Worm (Caenorhabditis elegans) whole organism, L4 larva: ENCODE data around the gene sqt-2.

Source experiments
- F49E8.2 ChIP-seq: sonication (generic microtip); optimal IDR thresholded peaks from 2 replicates; lab custom pipeline; 2016; ENCODE audit warnings: missing compliant biosample characterization, mild to moderate bottlenecking, missing genetic modification characterization, borderline replicate concordance
- egl-27 ChIP-seq: sonication (generic microtip); optimal IDR thresholded peaks from 3 replicates; lab custom pipeline; 2017; ENCODE audit warnings: missing biosample characterization, missing genetic modification reagents, missing genetic modification characterization
- lin-29 ChIP-seq: fragments of 200-800 bp; sonication (Bioruptor generic); IDR thresholded peaks from 2 replicates; pipeline ENCODE4 v1.3.6; 2022; ENCODE audit warnings: missing genetic modification reagents, missing genetic modification characterization, missing compliant biosample characterization
- nhr-11 ChIP-seq: fragments of 150-350 bp; optimal IDR thresholded peaks from 2 replicates; lab custom pipeline; 2014; ENCODE audit warnings: missing biosample characterization, missing genetic modification characterization
- nhr-25 ChIP-seq: sonication (generic microtip); optimal IDR thresholded peaks from 2 replicates; lab custom pipeline; 2017; ENCODE audit warnings: missing genetic modification characterization, mild to moderate bottlenecking, missing compliant biosample characterization, antibody characterized with exemption, moderate library complexity, borderline replicate concordance; ENCODE audit not compliant: insufficient read depth
- snpc-4 ChIP-seq: fragments of 150-350 bp; optimal IDR thresholded peaks from 2 replicates; lab custom pipeline; 2014; ENCODE audit warnings: missing biosample characterization, missing genetic modification characterization
- spr-1 ChIP-seq: sonication (generic microtip); optimal IDR thresholded peaks from 2 replicates; lab custom pipeline; 2016; ENCODE audit warnings: mild to moderate bottlenecking, missing genetic modification characterization, missing compliant biosample characterization
- unc-62 ChIP-seq, 3 experiments: fragments of 150-350 bp in 1 of 3; sonication (generic microtip); optimal IDR thresholded peaks in 2 of 3; peaks in 1 of 3; 1 replicate in 1 of 3; 2 replicates in 2 of 3; lab custom pipeline; 2014 to 2017; ENCODE audit warnings: missing biosample characterization in 3 of 3, missing genetic modification characterization in 3 of 3, missing genetic modification reagents in 3 of 3, missing genotype in 1 of 3
- zag-1 ChIP-seq: fragments of 150-350 bp; optimal IDR thresholded peaks from 2 replicates; lab custom pipeline; 2014; ENCODE audit warnings: missing biosample characterization, missing genetic modification characterization
- zip-11 ChIP-seq: fragments of 200-800 bp; sonication (Bioruptor generic); IDR thresholded peaks from 2 replicates; pipeline ENCODE4 v1.3.6; 2022; ENCODE audit warnings: missing genetic modification characterization, missing compliant biosample characterization
- ztf-11 ChIP-seq: fragments of 150-350 bp; optimal IDR thresholded peaks from 2 replicates; lab custom pipeline; 2014; ENCODE audit warnings: missing biosample characterization, missing genetic modification characterization

- TF ChIP-seq nhr-25 (tag; lab: Kevin White, UChicago) (no peak), F49E8.2 (tag; lab: Kevin White, UChicago) (no peak), zip-11 (GFP tag; lab: Robert Waterston, UW) (no peak), zag-1 (tag; lab: Kevin White, UChicago) (no peak), nhr-11 (no peak), ztf-11 (tag; lab: Kevin White, UChicago) (no peak), spr-1 (tag; lab: Kevin White, UChicago) (no peak), snpc-4 (tag; lab: Kevin White, UChicago) (no peak), lin-29 (GFP tag; lab: Robert Waterston, UW) (no peak), egl-27 (tag; lab: Kevin White, UChicago) (no peak), unc-62 (GFP tag; optimal IDR thresholded peaks at IDR 0.05 in 1 of 2; lab: Kevin White, UChicago) (no peak), unc-62 (tag; optimal IDR thresholded peaks at IDR 0.05; lab: Kevin White, UChicago) (no peak)
These were observed 1.2 kb upstream of the sqt-2 start for ce11 chrII:21953-22352.
